Worm (Caenorhabditis elegans): ENCODE measurements around the gene exos-7.

DNA sequence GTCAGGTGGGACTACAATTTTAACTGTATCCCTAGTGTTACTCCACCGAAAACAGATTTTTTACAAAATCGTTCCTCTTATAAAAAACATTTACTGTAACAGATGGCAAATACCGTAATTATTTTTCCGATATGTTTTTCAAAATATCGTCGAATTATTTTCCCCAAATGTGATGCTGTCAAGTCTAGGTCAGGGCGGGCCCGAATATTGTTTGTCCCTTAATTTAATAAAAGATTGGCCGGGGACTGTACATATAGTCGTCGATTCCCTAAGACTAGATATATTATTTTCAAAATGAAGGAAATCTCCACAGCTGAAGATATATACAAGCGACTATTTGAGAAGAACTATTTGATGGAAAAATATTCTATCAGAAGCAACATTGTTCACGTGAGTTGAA lies 40.7 kb upstream of the exos-7 start, which contains the start of gene sdf-9:
- TF ChIP-seq daf-19 (GFP tag; conservative IDR thresholded peaks at IDR 0.05) (no peak), attf-4 (tag; optimal IDR thresholded peaks at IDR 0.05) (no peak), lin-15B (tag; optimal IDR thresholded peaks at IDR 0.05) (no peak), mep-1 (tag; optimal IDR thresholded peaks at IDR 0.05) (no peak), skn-1 (tag; optimal IDR thresholded peaks at IDR 0.05) (no peak), fos-1 (tag; optimal IDR thresholded peaks at IDR 0.05) (no peak), spr-3 (GFP tag; optimal IDR thresholded peaks at IDR 0.05) (no peak), nhr-11 (tag; optimal IDR thresholded peaks at IDR 0.05) (no peak), pha-4 (GFP tag; IDR thresholded peaks at IDR 0.05) (no peak), pha-4 (tag; optimal IDR thresholded peaks at IDR 0.05) (no peak), nhr-77 (tag; optimal IDR thresholded peaks at IDR 0.05) (no peak), egl-27 (tag; optimal IDR thresholded peaks at IDR 0.05) (no peak), jun-1 (tag; optimal IDR thresholded peaks at IDR 0.05) (no peak)

Data from whole organism, L4 larva.